Worm (Caenorhabditis elegans) whole organism, L2 larva: ENCODE results near the gene pah-1.

Experiments used
- C34F6.9 ChIP-seq: fragments of 150-350 bp; optimal IDR thresholded peaks from 2 replicates; lab custom pipeline; 2014; ENCODE audit warnings: missing biosample characterization, missing genetic modification characterization
- F13H6.1 ChIP-seq: sonication (generic microtip); optimal IDR thresholded peaks from 2 replicates; lab custom pipeline; 2016; ENCODE audit warnings: missing genetic modification characterization, missing compliant biosample characterization
- Y55F3AM.14 ChIP-seq: fragments of 200-800 bp; sonication (Bioruptor generic); optimal IDR thresholded peaks from 2 replicates; lab custom pipeline; 2018; ENCODE audit warnings: mild to moderate bottlenecking, missing genetic modification characterization, missing compliant biosample characterization
- ZK546.5 ChIP-seq: sonication (generic microtip); optimal IDR thresholded peaks from 2 replicates; lab custom pipeline; 2017; ENCODE audit warnings: missing biosample characterization, missing genetic modification characterization
- alr-1 ChIP-seq: fragments of 150-350 bp; optimal IDR thresholded peaks from 2 replicates; lab custom pipeline; 2014; ENCODE audit warnings: missing biosample characterization, missing genetic modification characterization
- ama-1 ChIP-seq: fragments of 150-350 bp; optimal IDR thresholded peaks from 2 replicates; lab custom pipeline; 2018; ENCODE audit warnings: inconsistent platforms
- blmp-1 ChIP-seq: sonication (generic microtip); optimal IDR thresholded peaks from 2 replicates; lab custom pipeline; 2017; ENCODE audit warnings: missing genetic modification characterization, mild to moderate bottlenecking, missing compliant biosample characterization, antibody characterized with exemption, moderate library complexity; ENCODE audit not compliant: insufficient read depth
- crh-2 ChIP-seq: sonication (generic microtip); optimal IDR thresholded peaks from 2 replicates; lab custom pipeline; 2017; ENCODE audit warnings: missing biosample characterization, missing genetic modification characterization
- dmd-4 ChIP-seq: sonication (generic microtip); optimal IDR thresholded peaks from 2 replicates; lab custom pipeline; 2017; ENCODE audit warnings: missing biosample characterization, missing genetic modification characterization
- egl-27 ChIP-seq: sonication (generic microtip); optimal IDR thresholded peaks from 3 replicates; lab custom pipeline; 2017; ENCODE audit warnings: missing biosample characterization, missing genetic modification reagents, missing genetic modification characterization
- elt-1 ChIP-seq: fragments of 150-350 bp; optimal IDR thresholded peaks from 2 replicates; lab custom pipeline; 2014; ENCODE audit warnings: missing biosample characterization, missing genetic modification characterization
- elt-3 ChIP-seq: sonication (generic microtip); optimal IDR thresholded peaks from 2 replicates; lab custom pipeline; 2017; ENCODE audit warnings: missing biosample characterization, missing genetic modification characterization
- gmeb-1 ChIP-seq: fragments of 150-350 bp; optimal IDR thresholded peaks from 2 replicates; lab custom pipeline; 2014; ENCODE audit warnings: missing biosample characterization, missing genetic modification characterization
- lin-11 ChIP-seq: fragments of 150-350 bp; sonication (generic microtip); optimal IDR thresholded peaks from 2 replicates; lab custom pipeline; 2014; ENCODE audit warnings: missing biosample characterization, missing genetic modification characterization, inconsistent platforms, mixed read lengths
- lin-39 ChIP-seq: fragments of 150-350 bp; optimal IDR thresholded peaks from 2 replicates; lab custom pipeline; 2014; ENCODE audit warnings: missing biosample characterization, missing genetic modification reagents, missing genetic modification characterization
- lsy-2 ChIP-seq, 2 experiments: fragments of 150-350 bp in 1 of 2; sonication (generic microtip) in 1 of 2; optimal IDR thresholded peaks; 2 replicates each; lab custom pipeline; 2014 to 2017; ENCODE audit warnings: missing biosample characterization in 2 of 2, missing genetic modification characterization in 2 of 2
- nhr-11 ChIP-seq: fragments of 150-350 bp; optimal IDR thresholded peaks from 2 replicates; lab custom pipeline; 2014; ENCODE audit warnings: missing biosample characterization, missing genetic modification characterization
- nhr-129 ChIP-seq: fragments of 150-350 bp; optimal IDR thresholded peaks from 2 replicates; lab custom pipeline; 2014; ENCODE audit warnings: missing biosample characterization, missing genetic modification characterization
- nhr-21 ChIP-seq: fragments of 150-350 bp; optimal IDR thresholded peaks from 2 replicates; lab custom pipeline; 2014; ENCODE audit warnings: missing biosample characterization, missing genetic modification characterization
- nhr-23 ChIP-seq: fragments of 150-350 bp; optimal IDR thresholded peaks from 2 replicates; lab custom pipeline; 2014; ENCODE audit warnings: missing biosample characterization, missing genetic modification reagents, missing genetic modification characterization
- nhr-237 ChIP-seq: fragments of 150-350 bp; optimal IDR thresholded peaks from 2 replicates; lab custom pipeline; 2014; ENCODE audit warnings: missing biosample characterization, missing genetic modification characterization
- nhr-25 ChIP-seq: fragments of 150-350 bp; sonication (generic microtip); optimal IDR thresholded peaks from 3 replicates; lab custom pipeline; 2014; ENCODE audit warnings: missing biosample characterization, missing genetic modification characterization
- nhr-6 ChIP-seq: fragments of 150-350 bp; optimal IDR thresholded peaks from 2 replicates; lab custom pipeline; 2014; ENCODE audit warnings: missing biosample characterization, missing genetic modification characterization
- nhr-77 ChIP-seq: fragments of 150-350 bp; optimal IDR thresholded peaks from 2 replicates; lab custom pipeline; 2014; ENCODE audit warnings: missing biosample characterization, missing genetic modification characterization
- sem-4 ChIP-seq: fragments of 150-350 bp; optimal IDR thresholded peaks from 2 replicates; lab custom pipeline; 2014; ENCODE audit warnings: missing biosample characterization, missing genetic modification reagents, missing genetic modification characterization
- sma-3 ChIP-seq: sonication (generic microtip); optimal IDR thresholded peaks from 2 replicates; lab custom pipeline; 2016; ENCODE audit warnings: missing genetic modification reagents, missing genetic modification characterization, missing compliant biosample characterization
- sma-9 ChIP-seq, 2 experiments: fragments of 150-350 bp in 1 of 2; sonication (generic microtip) in 1 of 2; optimal IDR thresholded peaks; 2 replicates each; lab custom pipeline; 2014 to 2016; ENCODE audit warnings: missing genetic modification characterization in 2 of 2, mild to moderate bottlenecking in 1 of 2, missing biosample characterization in 1 of 2, missing compliant biosample characterization in 1 of 2, missing genetic modification reagents in 1 of 2, moderate library complexity in 1 of 2
- unc-39 ChIP-seq: fragments of 150-350 bp; optimal IDR thresholded peaks from 2 replicates; lab custom pipeline; 2014; ENCODE audit warnings: missing biosample characterization, missing genetic modification characterization
- unc-55 ChIP-seq: fragments of 150-350 bp; sonication (generic microtip); optimal IDR thresholded peaks from 3 replicates; lab custom pipeline; 2014; ENCODE audit warnings: missing biosample characterization, missing genetic modification reagents, missing genetic modification characterization
- unc-62 ChIP-seq: fragments of 150-350 bp; optimal IDR thresholded peaks from 2 replicates; lab custom pipeline; 2014; ENCODE audit warnings: missing biosample characterization, missing genetic modification reagents, missing genetic modification characterization
- ztf-1 ChIP-seq: fragments of 200-800 bp; sonication (Bioruptor generic); conservative IDR thresholded peaks from 2 replicates; pipeline ENCODE4 v1.3.6; 2022; ENCODE audit warnings: missing genetic modification characterization, missing compliant biosample characterization
- ztf-11 ChIP-seq: sonication (generic microtip); optimal IDR thresholded peaks from 2 replicates; lab custom pipeline; 2017; ENCODE audit warnings: missing biosample characterization, missing genetic modification characterization
- ztf-4 ChIP-seq: fragments of 150-350 bp; optimal IDR thresholded peaks from 2 replicates; lab custom pipeline; 2014; ENCODE audit warnings: missing biosample characterization, missing genetic modification characterization

The pah-1 gene

DNA sequence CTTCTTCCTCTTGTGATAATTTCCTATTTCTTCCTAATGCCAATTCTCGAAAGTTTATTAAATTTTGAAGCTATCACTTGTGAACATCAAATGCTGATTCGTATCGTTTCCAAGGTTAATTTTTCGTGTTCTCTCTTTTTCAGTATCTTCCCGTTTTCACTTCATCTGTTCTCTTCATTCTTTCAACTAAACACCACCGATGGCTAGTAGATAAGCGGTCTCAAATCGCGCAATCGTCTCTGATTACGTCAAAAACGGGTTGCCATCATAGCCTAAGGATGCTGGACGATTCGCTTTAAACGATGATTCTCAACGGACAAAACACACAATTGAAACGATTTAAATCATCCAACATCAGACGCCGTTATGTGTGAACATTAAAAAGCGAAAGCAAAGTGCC, 49.2 kb downstream of the pah-1 start:
- TF ChIP-seq elt-1 = no peak
- TF ChIP-seq sem-4 = peak; percentile 46
- no peak for TF ChIP-seq egl-27 (tag; lab: Kevin White, UChicago)
- TF ChIP-seq nhr-25 (tag; lab: Kevin White, UChicago) = peak; percentile 51
- no peak for TF ChIP-seq ztf-11 (tag; lab: Kevin White, UChicago)
- peak; percentile 35 for TF ChIP-seq sma-9 (GFP tag; optimal IDR thresholded peaks at IDR 0.05; lab: Kevin White, UChicago)
- no peak for TF ChIP-seq sma-9 (tag; optimal IDR thresholded peaks at IDR 0.05; lab: Kevin White, UChicago)
- TF ChIP-seq nhr-21 = peak; percentile 28
- no peak for TF ChIP-seq lin-39
- no peak for TF ChIP-seq nhr-77 (tag; lab: Kevin White, UChicago)
- no peak for TF ChIP-seq nhr-11 (tag; lab: Kevin White, UChicago)
- TF ChIP-seq F13H6.1 (tag; lab: Kevin White, UChicago) = no peak
- no peak for TF ChIP-seq elt-3 (tag; lab: Kevin White, UChicago)
- TF ChIP-seq unc-39 (tag; lab: Kevin White, UChicago) = no peak
- peak; percentile 96 for TF ChIP-seq blmp-1 (tag; lab: Kevin White, UChicago)

- TF ChIP-seq elt-1 (no peak), crh-2 (tag; lab: Kevin White, UChicago) (peak; percentile 34), C34F6.9 (tag; lab: Kevin White, UChicago) (peak; percentile 33), sma-9 (GFP tag; optimal IDR thresholded peaks at IDR 0.05; lab: Kevin White, UChicago) (peak; percentile 35), sma-9 (tag; optimal IDR thresholded peaks at IDR 0.05; lab: Kevin White, UChicago) (no peak), Y55F3AM.14 (GFP tag; lab: Kevin White, UChicago) (no peak), gmeb-1 (peak; percentile 9), nhr-129 (tag; lab: Kevin White, UChicago) (peak; percentile 21), lin-11 (tag; lab: Kevin White, UChicago) (peak; percentile 4), alr-1 (no peak), lsy-2 (tag; optimal IDR thresholded peaks at IDR 0.05; lab: Kevin White, UChicago) (peak in 1 of 2 experiments; percentile 50), sem-4 (peak; percentile 7)
Measured at ce11 chrII:8716231-8716878, 50.4 kb downstream of the pah-1 start, which contains the start of the genes cyn-11 and T01B7.5. Gene cyn-11, minus strand, starts transcription at chrII:8716281. Gene T01B7.5, plus strand, starts transcription at chrII:8716828.

DNA sequence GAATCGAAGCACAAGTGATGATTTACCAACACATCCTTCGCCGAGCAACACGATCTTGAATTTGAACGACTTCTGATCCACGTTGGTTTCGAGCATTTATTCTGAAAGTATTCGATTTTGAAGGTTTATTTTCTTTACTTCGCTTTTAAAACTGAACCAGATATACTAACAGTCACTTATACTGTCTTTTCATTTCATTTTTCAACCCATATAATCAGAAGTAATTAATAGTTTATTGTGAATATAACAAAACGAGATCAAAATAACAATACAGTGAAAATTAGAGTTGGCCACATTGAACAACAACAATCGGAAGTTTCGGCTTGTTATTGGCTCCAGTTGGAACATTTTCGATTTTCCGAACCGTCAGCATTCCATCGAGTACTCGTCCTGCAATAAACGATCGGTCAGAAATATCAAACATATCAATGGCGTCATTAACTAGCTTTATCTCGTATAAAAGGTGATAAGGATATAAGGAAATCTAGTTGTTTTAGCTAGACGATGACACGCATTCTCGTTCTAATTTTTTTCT, 51.8 kb downstream of the pah-1 start, which contains the start of the genes rab-21 and T01B7.13:
Gene rab-21, minus strand, starts transcription at position 101 of the 535 bp plus-strand sequence.
Gene T01B7.13, plus strand, starts transcription at position 485 of the 535 bp plus-strand sequence.
- no peak for TF ChIP-seq unc-62 (GFP tag; lab: Kevin White, UChicago)
- TF ChIP-seq nhr-77 (tag; lab: Kevin White, UChicago) = no peak
- no peak for TF ChIP-seq ztf-4 (tag; lab: Kevin White, UChicago)
- TF ChIP-seq ZK546.5 (tag; lab: Kevin White, UChicago) = no peak
- TF ChIP-seq elt-1 = no peak
- TF ChIP-seq ama-1 (lab: Kevin White, UChicago) = no peak
- TF ChIP-seq nhr-23 (tag; lab: Kevin White, UChicago) = no peak
- TF ChIP-seq ztf-1 (GFP tag; lab: Robert Waterston, UW) = no peak
- TF ChIP-seq gmeb-1 = no peak
- no peak for TF ChIP-seq blmp-1 (tag; lab: Kevin White, UChicago)
- TF ChIP-seq unc-55 (GFP tag; lab: Kevin White, UChicago) = no peak
- no peak for TF ChIP-seq sma-9 (GFP tag; optimal IDR thresholded peaks at IDR 0.05; lab: Kevin White, UChicago)
- no peak for TF ChIP-seq sma-9 (tag; optimal IDR thresholded peaks at IDR 0.05; lab: Kevin White, UChicago)
- no peak for TF ChIP-seq nhr-21
- no peak for TF ChIP-seq nhr-6 (tag; lab: Kevin White, UChicago)
- no peak for TF ChIP-seq dmd-4 (tag; lab: Kevin White, UChicago)
- TF ChIP-seq lin-11 (tag; lab: Kevin White, UChicago) = no peak
- no peak for TF ChIP-seq sma-3 (GFP tag; lab: Kevin White, UChicago)
- no peak for TF ChIP-seq nhr-237
